Fruit fly (Drosophila melanogaster): ENCODE data around the gene Slimp.

DNA sequence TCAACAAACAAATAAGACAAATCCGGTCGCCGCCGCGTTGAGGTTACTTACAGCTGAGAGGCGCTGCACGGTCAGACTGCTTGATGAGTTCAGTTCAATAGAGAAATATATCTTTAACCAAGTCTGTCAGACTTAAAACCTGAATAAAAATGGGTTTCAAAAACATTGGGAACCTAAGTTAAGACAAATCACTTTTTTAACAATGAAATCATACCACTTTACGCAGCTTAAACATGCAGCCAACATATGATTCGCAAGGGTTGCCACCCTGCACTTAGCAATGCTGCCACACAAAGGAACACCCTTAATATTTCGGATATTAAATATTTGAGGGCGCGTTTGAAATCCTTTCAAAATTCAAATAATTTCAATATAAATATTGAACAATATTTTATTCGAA lies 39.9 kb upstream of the Slimp start, which contains the start of gene CG5515:
- TF ChIP-seq CTCF (optimal IDR thresholded peaks at IDR 0.05) (no peak), CG8478 (optimal IDR thresholded peaks at IDR 0.05) (no peak)
